Fruit fly (Drosophila melanogaster) whole organism, wandering third instar larva: ENCODE data around the gene MED24.

Source experiments
- Dif ChIP-seq: fragments of 200-275, 200-300 bp; sonication (Bioruptor generic); optimal IDR thresholded peaks from 2 replicates; lab custom pipeline; 2018; ENCODE audit warnings: missing biosample characterization, missing genetic modification characterization; ENCODE audit not compliant: partially characterized antibody
- Hr78 ChIP-seq: fragments of >200 bp; optimal IDR thresholded peaks from 2 replicates; lab custom pipeline; 2017; ENCODE audit warnings: missing biosample characterization, missing genetic modification characterization
- Myc ChIP-seq: fragments of >200 bp; optimal IDR thresholded peaks from 2 replicates; lab custom pipeline; 2017
- OdsH ChIP-seq: fragments of 200-800 bp; sonication (Bioruptor generic); optimal IDR thresholded peaks from 2 replicates; lab custom pipeline; 2016; ENCODE audit warnings: missing biosample characterization, mild to moderate bottlenecking, missing genetic modification characterization
- Sp1 ChIP-seq: fragments of 200-800 bp; sonication (Bioruptor generic); optimal IDR thresholded peaks from 3 replicates; lab custom pipeline; 2019; ENCODE audit warnings: missing biosample characterization, mild to moderate bottlenecking, missing genetic modification characterization, moderate library complexity
- dl ChIP-seq, 2 experiments: fragments of 175-275, 200-275 bp in 1 of 2; fragments of 200-275 bp in 1 of 2; sonication (Bioruptor generic); optimal IDR thresholded peaks; lab custom pipeline; 2018; ENCODE audit warnings: mild to moderate bottlenecking in 2 of 2, missing biosample characterization in 2 of 2, missing genetic modification characterization in 2 of 2, moderate library complexity in 2 of 2; ENCODE audit not compliant: partially characterized antibody in 2 of 2, insufficient read depth in 1 of 2
- dsf ChIP-seq: sonication (Bioruptor generic); optimal IDR thresholded peaks from 2 replicates; lab custom pipeline; 2016; ENCODE audit warnings: missing biosample characterization, missing genetic modification characterization, borderline replicate concordance
- fru ChIP-seq: fragments of 200-800 bp; sonication (Bioruptor generic); optimal IDR thresholded peaks from 3 replicates; lab custom pipeline; 2016; ENCODE audit warnings: missing biosample characterization, mild to moderate bottlenecking, missing genetic modification characterization
- jim ChIP-seq: fragments of 175-275, 200-325 bp; sonication (Bioruptor generic); optimal IDR thresholded peaks from 2 replicates; lab custom pipeline; 2016; ENCODE audit warnings: missing biosample characterization, mild to moderate bottlenecking, missing genetic modification characterization

DNA sequence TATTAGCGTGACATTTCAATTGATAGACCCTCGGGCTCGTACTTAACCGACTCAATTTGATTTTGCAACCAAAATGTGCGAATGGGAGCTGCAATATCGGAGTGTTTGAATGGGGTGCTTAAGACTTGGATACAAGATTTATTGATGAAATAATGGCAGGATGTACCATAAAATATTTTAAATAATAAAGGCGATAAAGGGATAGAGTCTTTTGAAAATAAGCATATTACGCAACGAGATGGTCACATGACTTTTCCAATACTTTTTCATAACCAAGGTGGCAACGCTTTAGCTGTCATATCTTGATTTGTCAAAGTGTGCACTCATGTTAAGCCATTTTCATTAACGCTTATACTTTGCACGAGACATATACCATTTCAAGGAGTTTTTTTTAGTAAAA, 37.9 kb downstream of the MED24 start, which contains the start of gene eIF4E3:
- no peak for TF ChIP-seq Dif (GFP tag; lab: Kevin White, UChicago)
- no peak for TF ChIP-seq jim (GFP tag; lab: Kevin White, UChicago)
- no peak for TF ChIP-seq fru (GFP tag; lab: Kevin White, UChicago)
- no peak for TF ChIP-seq Sp1 (GFP tag; lab: Kevin White, UChicago)
- no peak for TF ChIP-seq dl (GFP tag; optimal IDR thresholded peaks at IDR 0.05; lab: Kevin White, UChicago; ENCODE audit: insufficient read depth in 1 of 2, partially characterized antibody in 2 of 2)
- no peak for TF ChIP-seq OdsH (GFP tag; lab: Kevin White, UChicago)
- TF ChIP-seq Hr78 = no peak
- no peak for TF ChIP-seq Myc (lab: Kevin White, UChicago)
- TF ChIP-seq dsf (GFP tag; lab: Kevin White, UChicago) = no peak
